Fruit fly (Drosophila melanogaster): Measurements from ENCODE around the gene CG6276.
A peak's percentile ranks its signal among the peaks of the same experiment; 100 is the strongest.

Gene CG6276

dm6 chr3R:15275158-15275623, 44.7 kb downstream of the CG6276 start, which contains the start of the genes Cp190 and CG4338 (continued):
- peak; percentile 94 to 98 for TF ChIP-seq dpn (GFP tag; optimal IDR thresholded peaks at IDR 0.05)
- peak; percentile 96 for TF ChIP-seq CG34422 (GFP tag; IDR thresholded peaks at IDR 0.05)
- TF ChIP-seq CG30403 (GFP tag; optimal IDR thresholded peaks at IDR 0.05), result peak; percentile 99
- peak; percentile 99 for TF ChIP-seq Ssrp (tag; optimal IDR thresholded peaks at IDR 0.05)
- peak; percentile 58 for TF ChIP-seq hbn (GFP tag; IDR thresholded peaks at IDR 0.05; ENCODE audit: partially characterized antibody)
- peak; percentile 94 for TF ChIP-seq CG2875 (GFP tag; optimal IDR thresholded peaks at IDR 0.05)
- peak; percentile 98 for TF ChIP-seq Sox100B (GFP tag; optimal IDR thresholded peaks at IDR 0.05)
- TF ChIP-seq CG15601 (tag; optimal IDR thresholded peaks at IDR 0.05), result peak; percentile 98
- TF ChIP-seq Ptx1 (GFP tag; IDR thresholded peaks at IDR 0.05), result peak; percentile 98
- TF ChIP-seq psq (GFP tag; optimal IDR thresholded peaks at IDR 0.05), result peak; percentile 91
- TF ChIP-seq CG34224 (GFP tag; IDR thresholded peaks at IDR 0.05; ENCODE audit: partially characterized antibody), result peak; percentile 37; the same call in 2 of the 3 replicates
- peak; percentile 94 for TF ChIP-seq Dref (GFP tag; IDR thresholded peaks at IDR 0.05)
- TF ChIP-seq tin (GFP tag; optimal IDR thresholded peaks at IDR 0.05), result peak; percentile 98
- peak; percentile 85; the same call in 1 of the 2 replicates for TF ChIP-seq CG43689 (GFP tag; IDR thresholded peaks at IDR 0.05)
- peak in 1 of 3 experiments; percentile 95 for TF ChIP-seq Stat92E (GFP tag; optimal IDR thresholded peaks at IDR 0.05)
- TF ChIP-seq ac (GFP tag; optimal IDR thresholded peaks at IDR 0.05), result peak; percentile 91
- peak; percentile 43 for TF ChIP-seq gfzf (GFP tag; optimal IDR thresholded peaks at IDR 0.05)
- peak; percentile 96 for TF ChIP-seq run (tag; optimal IDR thresholded peaks at IDR 0.05)
- peak; percentile 93 for TF ChIP-seq CG14667 (GFP tag; IDR thresholded peaks at IDR 0.05)
- TF ChIP-seq Dbx (GFP tag; IDR thresholded peaks at IDR 0.05), result peak; percentile 98
- TF ChIP-seq Atf-2 (GFP tag; optimal IDR thresholded peaks at IDR 0.05), result peak; percentile 91
- no peak for TF ChIP-seq corto (GFP tag; optimal IDR thresholded peaks at IDR 0.05)
- peak; percentile 98 for TF ChIP-seq Dek (tag; optimal IDR thresholded peaks at IDR 0.05)
- peak; percentile 86 for TF ChIP-seq jumu (GFP tag; optimal IDR thresholded peaks at IDR 0.05)
- peak; percentile 97 for TF ChIP-seq CG14014 (GFP tag; IDR thresholded peaks at IDR 0.05)
- TF ChIP-seq pb (GFP tag; optimal IDR thresholded peaks at IDR 0.05), result peak; percentile 72
- peak; percentile 95 for TF ChIP-seq CG3065 (GFP tag; optimal IDR thresholded peaks at IDR 0.05)
- peak; percentile 99 for TF ChIP-seq CG9727 (GFP tag; optimal IDR thresholded peaks at IDR 0.05)
- peak; percentile 94 for TF ChIP-seq Elba2 (GFP tag; optimal IDR thresholded peaks at IDR 0.05)
- no peak for TF ChIP-seq Tbp (GFP tag; optimal IDR thresholded peaks at IDR 0.05)
- TF ChIP-seq her (GFP tag; optimal IDR thresholded peaks at IDR 0.05), result peak; percentile 52
- peak; percentile 97 for TF ChIP-seq trem (tag; optimal IDR thresholded peaks at IDR 0.05)
- peak; percentile 98 for TF ChIP-seq CG4424 (GFP tag; optimal IDR thresholded peaks at IDR 0.05)
- TF ChIP-seq slbo (GFP tag; IDR thresholded peaks at IDR 0.05), result peak; percentile 97
- 0 out of 4 replicates have a peak, but pooled peaks have one; percentile 68 for TF ChIP-seq chinmo (GFP tag; IDR thresholded peaks at IDR 0.05; ENCODE audit: partially characterized antibody)
- TF ChIP-seq fd64A (GFP tag; optimal IDR thresholded peaks at IDR 0.05), result peak; percentile 85
- TF ChIP-seq CG4404 (GFP tag; IDR thresholded peaks at IDR 0.05), result peak; percentile 97
- peak; percentile 98 for TF ChIP-seq tap (tag; optimal IDR thresholded peaks at IDR 0.05)
- peak; percentile 90 for TF ChIP-seq Hey (tag; optimal IDR thresholded peaks at IDR 0.05)
- TF ChIP-seq bbx (GFP tag; IDR thresholded peaks at IDR 0.05; ENCODE audit: partially characterized antibody), result peak; percentile 78
- peak; percentile 72 for TF ChIP-seq crc (GFP tag; optimal IDR thresholded peaks at IDR 0.05)
- TF ChIP-seq CG9797 (GFP tag; optimal IDR thresholded peaks at IDR 0.05), result peak; percentile 71
- peak; percentile 66 for TF ChIP-seq repo (GFP tag; optimal IDR thresholded peaks at IDR 0.05)
- TF ChIP-seq bcd (GFP tag; optimal IDR thresholded peaks at IDR 0.05), result peak; percentile 97
- peak; percentile 98 for TF ChIP-seq CG12104 (GFP tag; optimal IDR thresholded peaks at IDR 0.05)
- peak; percentile 98 for TF ChIP-seq CG3281 (GFP tag; optimal IDR thresholded peaks at IDR 0.05)
- TF ChIP-seq gcm (GFP tag; optimal IDR thresholded peaks at IDR 0.05), result peak; percentile 99
- TF ChIP-seq NFAT (GFP tag; IDR thresholded peaks at IDR 0.05), result peak; percentile 89
- peak; percentile 98 for TF ChIP-seq CG4617 (GFP tag; optimal IDR thresholded peaks at IDR 0.05; ENCODE audit: borderline replicate concordance)
- TF ChIP-seq ara (GFP tag; IDR thresholded peaks at IDR 0.05), result peak; percentile 96

Measured in whole organism, embryonic.